Worm (Caenorhabditis elegans): Measurements from ENCODE around the gene R07B1.5.

ce11 chrX:9899426-9900131, 36.2 kb downstream of the R07B1.5 start, which contains the start of gene phf-34:
- TF ChIP-seq hmg-4 (GFP tag; optimal IDR thresholded peaks at IDR 0.05) (no peak), tbx-11 (GFP tag; IDR thresholded peaks at IDR 0.05) (no peak), flt-1 (GFP tag; IDR thresholded peaks at IDR 0.05) (no peak), tbx-37 (GFP tag; conservative IDR thresholded peaks at IDR 0.05) (no peak), ama-1 (optimal IDR thresholded peaks at IDR 0.05) (no peak), scrt-1 (GFP tag; IDR thresholded peaks at IDR 0.05) (no peak), sea-1 (GFP tag; conservative IDR thresholded peaks at IDR 0.05) (no peak), pes-1 (GFP tag; IDR thresholded peaks at IDR 0.05) (no peak)
